Worm (Caenorhabditis elegans) whole organism, L1 larva: ENCODE results near the gene chdh-1.

Experiments used
- C34B4.2 ChIP-seq: sonication (generic microtip); optimal IDR thresholded peaks from 2 replicates; lab custom pipeline; 2017; ENCODE audit warnings: mild to moderate bottlenecking, missing genetic modification characterization, missing compliant biosample characterization
- alr-1 ChIP-seq: fragments of 200-800 bp; sonication (Bioruptor generic); optimal IDR thresholded peaks from 2 replicates; lab custom pipeline; 2018; ENCODE audit warnings: borderline replicate concordance, mild to moderate bottlenecking, missing genetic modification characterization, missing compliant biosample characterization
- blmp-1 ChIP-seq: fragments of 150-350 bp; optimal IDR thresholded peaks from 2 replicates; lab custom pipeline; 2014; ENCODE audit warnings: missing biosample characterization, missing genetic modification characterization
- ceh-82 ChIP-seq, 3 experiments: fragments of 150-350 bp in 1 of 3; sonication (generic microtip) in 2 of 3; optimal IDR thresholded peaks; 2 replicates each; lab custom pipeline; 2014 to 2017; ENCODE audit warnings: missing biosample characterization in 3 of 3, missing genetic modification characterization in 3 of 3
- ceh-88 ChIP-seq: fragments of 200-800 bp; sonication (Bioruptor generic); IDR thresholded peaks from 2 replicates; pipeline ENCODE4 v1.3.6; 2022; ENCODE audit warnings: missing genetic modification characterization, missing compliant biosample characterization
- dpl-1 ChIP-seq, 3 experiments: fragments of 150-350 bp in 2 of 3; sonication (generic microtip) in 1 of 3; optimal IDR thresholded peaks; 2 replicates each; lab custom pipeline; 2014 to 2017; ENCODE audit warnings: missing biosample characterization in 3 of 3, missing genetic modification characterization in 3 of 3, missing genetic modification reagents in 3 of 3
- dsc-1 ChIP-seq: sonication (generic microtip); optimal IDR thresholded peaks from 2 replicates; lab custom pipeline; 2016; ENCODE audit warnings: mild to moderate bottlenecking, missing genetic modification characterization, missing compliant biosample characterization
- efl-1 ChIP-seq, 4 experiments: fragments of 150-350 bp; optimal IDR thresholded peaks in 3 of 4; peaks in 1 of 4; 1 replicate in 1 of 4; 2 replicates in 3 of 4; lab custom pipeline; 2014; ENCODE audit warnings: missing biosample characterization in 2 of 4, missing genetic modification characterization in 2 of 4, missing genetic modification reagents in 2 of 4
- efl-3 ChIP-seq: fragments of 200-800 bp; sonication (Bioruptor generic); optimal IDR thresholded peaks from 2 replicates; lab custom pipeline; 2018; ENCODE audit warnings: mild to moderate bottlenecking, missing genetic modification characterization, missing compliant biosample characterization
- egl-13 ChIP-seq: sonication (generic microtip); optimal IDR thresholded peaks from 2 replicates; lab custom pipeline; 2016; ENCODE audit warnings: missing genotype, missing genetic modification reagents, missing genetic modification characterization, missing compliant biosample characterization
- egl-27 ChIP-seq, 2 experiments: fragments of 150-350 bp in 1 of 2; sonication (generic microtip); optimal IDR thresholded peaks; 3 replicates each; lab custom pipeline; 2017 to 2018; ENCODE audit warnings: missing biosample characterization in 2 of 2, missing genetic modification characterization in 2 of 2, missing genetic modification reagents in 2 of 2
- elt-2 ChIP-seq: sonication (generic microtip); optimal IDR thresholded peaks from 2 replicates; lab custom pipeline; 2016; ENCODE audit warnings: missing genetic modification characterization, mild to moderate bottlenecking, inconsistent platforms, missing compliant biosample characterization, missing genetic modification reagents
- elt-3 ChIP-seq, 6 experiments: fragments of 150-350 bp in 1 of 6; sonication (generic microtip); optimal IDR thresholded peaks; 2 replicates each; lab custom pipeline; 2017 to 2018; ENCODE audit warnings: missing biosample characterization in 6 of 6, missing genetic modification characterization in 6 of 6, inconsistent platforms in 1 of 6
- fkh-8 ChIP-seq: sonication (generic microtip); optimal IDR thresholded peaks from 2 replicates; lab custom pipeline; 2016; ENCODE audit warnings: mild to moderate bottlenecking, missing genetic modification characterization, missing compliant biosample characterization
- fos-1 ChIP-seq: fragments of 150-350 bp; optimal IDR thresholded peaks from 2 replicates; lab custom pipeline; 2014; ENCODE audit warnings: missing biosample characterization, missing genetic modification characterization
- grh-1 ChIP-seq: fragments of 200-800 bp; sonication (Bioruptor generic); IDR thresholded peaks from 2 replicates; pipeline ENCODE4 v1.3.6; 2022; ENCODE audit warnings: missing genetic modification reagents, missing genetic modification characterization, missing compliant biosample characterization
- hlh-17 ChIP-seq: fragments of 200-800 bp; sonication (Bioruptor generic); optimal IDR thresholded peaks from 2 replicates; lab custom pipeline; 2018; ENCODE audit warnings: missing genetic modification characterization, mild to moderate bottlenecking, missing compliant biosample characterization, moderate library complexity, borderline replicate concordance
- hpl-2 ChIP-seq: fragments of 150-350 bp; optimal IDR thresholded peaks from 2 replicates; lab custom pipeline; 2014; ENCODE audit warnings: missing biosample characterization, missing genetic modification reagents, missing genetic modification characterization
- irx-1 ChIP-seq: sonication (generic microtip); optimal IDR thresholded peaks from 2 replicates; lab custom pipeline; 2016; ENCODE audit warnings: missing genetic modification characterization, missing compliant biosample characterization
- isw-1 ChIP-seq: fragments of 200-800 bp; sonication (Bioruptor generic); IDR thresholded peaks from 2 replicates; pipeline ENCODE4 v1.3.6; 2022; ENCODE audit warnings: missing genetic modification characterization, missing compliant biosample characterization
- lin-13 ChIP-seq: fragments of 150-350 bp; optimal IDR thresholded peaks from 2 replicates; lab custom pipeline; 2014; ENCODE audit warnings: missing biosample characterization, missing genetic modification reagents, missing genetic modification characterization
- lin-39 ChIP-seq: fragments of 150-350 bp; optimal IDR thresholded peaks from 2 replicates; lab custom pipeline; 2014; ENCODE audit warnings: missing biosample characterization, missing genetic modification reagents, missing genetic modification characterization
- nhr-11 ChIP-seq: fragments of 150-350 bp; optimal IDR thresholded peaks from 2 replicates; lab custom pipeline; 2014; ENCODE audit warnings: missing biosample characterization, missing genetic modification characterization
- nhr-20 ChIP-seq: sonication (generic microtip); optimal IDR thresholded peaks from 2 replicates; lab custom pipeline; 2016; ENCODE audit warnings: mild to moderate bottlenecking, missing genetic modification characterization, missing compliant biosample characterization
- nhr-237 ChIP-seq: fragments of 150-350 bp; optimal IDR thresholded peaks from 2 replicates; lab custom pipeline; 2014; ENCODE audit warnings: missing biosample characterization, missing genetic modification characterization
- nhr-47 ChIP-seq: sonication (generic microtip); optimal IDR thresholded peaks from 2 replicates; lab custom pipeline; 2016; ENCODE audit warnings: mild to moderate bottlenecking, missing genetic modification characterization, moderate library complexity, missing compliant biosample characterization
- nhr-71 ChIP-seq: sonication (generic microtip); optimal IDR thresholded peaks from 2 replicates; lab custom pipeline; 2016; ENCODE audit warnings: mild to moderate bottlenecking, missing genetic modification characterization, moderate library complexity, missing compliant biosample characterization
- pag-3 ChIP-seq: sonication (generic microtip); optimal IDR thresholded peaks from 2 replicates; lab custom pipeline; 2017; ENCODE audit warnings: missing genetic modification characterization, mild to moderate bottlenecking, missing compliant biosample characterization, antibody characterized with exemption, borderline replicate concordance; ENCODE audit not compliant: insufficient read depth
- pax-3 ChIP-seq: fragments of 200-800 bp; sonication (Bioruptor generic); optimal IDR thresholded peaks from 2 replicates; lab custom pipeline; 2018; ENCODE audit warnings: mild to moderate bottlenecking, missing genetic modification characterization, moderate library complexity, missing compliant biosample characterization
- sox-4 ChIP-seq: sonication (generic microtip); optimal IDR thresholded peaks from 2 replicates; lab custom pipeline; 2016; ENCODE audit warnings: missing genetic modification characterization, missing compliant biosample characterization
- sptf-1 ChIP-seq: fragments of 150-350 bp; optimal IDR thresholded peaks from 2 replicates; lab custom pipeline; 2014; ENCODE audit warnings: missing biosample characterization, missing genetic modification characterization
- sup-37 ChIP-seq: fragments of 200-800 bp; sonication (Bioruptor generic); optimal IDR thresholded peaks from 2 replicates; lab custom pipeline; 2018; ENCODE audit warnings: mild to moderate bottlenecking, missing genetic modification characterization, missing compliant biosample characterization
- tbx-2 ChIP-seq: sonication (generic microtip); optimal IDR thresholded peaks from 2 replicates; lab custom pipeline; 2016; ENCODE audit warnings: missing genetic modification characterization, missing compliant biosample characterization
- tlp-1 ChIP-seq: fragments of 150-350 bp; optimal IDR thresholded peaks from 2 replicates; lab custom pipeline; 2014; ENCODE audit warnings: missing biosample characterization, missing genetic modification characterization
- unc-86 ChIP-seq: sonication (generic microtip); optimal IDR thresholded peaks from 2 replicates; lab custom pipeline; 2016; ENCODE audit warnings: missing genetic modification characterization, missing compliant biosample characterization
- vab-15 ChIP-seq: sonication (generic microtip); optimal IDR thresholded peaks from 2 replicates; lab custom pipeline; 2017; ENCODE audit warnings: missing genotype, mild to moderate bottlenecking, missing genetic modification characterization, missing compliant biosample characterization
- xbp-1 ChIP-seq: sonication (generic microtip); optimal IDR thresholded peaks from 2 replicates; lab custom pipeline; 2016; ENCODE audit warnings: missing genetic modification characterization, missing compliant biosample characterization

The chdh-1 gene

ce11 chrII:8740326-8740949 lies 41.7 kb upstream of the chdh-1 start (continued):
- TF ChIP-seq alr-1 (tag; lab: Kevin White, UChicago) (no peak), nhr-20 (tag; lab: Kevin White, UChicago) (peak; percentile 93), tbx-2 (tag; lab: Kevin White, UChicago) (peak; percentile 65), dpl-1 (GFP tag; optimal IDR thresholded peaks at IDR 0.05; lab: Kevin White, UChicago) (no peak), sptf-1 (tag; lab: Kevin White, UChicago) (no peak), pag-3 (no peak), pax-3 (tag; lab: Kevin White, UChicago) (no peak), elt-3 (tag; optimal IDR thresholded peaks at IDR 0.05; lab: Kevin White, UChicago) (peak; percentile 77 to 97 (median 95)), sox-4 (tag; lab: Kevin White, UChicago) (no peak), ceh-88 (GFP tag; lab: Robert Waterston, UW) (no peak), efl-1 (optimal IDR thresholded peaks at IDR 0.05; lab: Kevin White, UChicago) (peak in 1 of 2 experiments; percentile 15), efl-1 (GFP tag; optimal IDR thresholded peaks at IDR 0.05 in 1 of 2; lab: Kevin White, UChicago) (peak in 1 of 2 experiments; percentile 89)

- peak; percentile 62 for TF ChIP-seq elt-2
- TF ChIP-seq isw-1: no peak
- peak; percentile 3 for TF ChIP-seq nhr-71 (tag; lab: Kevin White, UChicago)
Observed at ce11 chrII:8738955-8739354, 40.2 kb upstream of the chdh-1 start.

- no peak for TF ChIP-seq blmp-1 (tag; lab: Kevin White, UChicago)
- TF ChIP-seq hpl-2 (GFP tag; lab: Kevin White, UChicago): no peak
- no peak for TF ChIP-seq nhr-11 (tag; lab: Kevin White, UChicago)
- no peak for TF ChIP-seq egl-13 (tag; lab: Kevin White, UChicago)
- no peak for TF ChIP-seq nhr-47 (tag; lab: Kevin White, UChicago)
- no peak for TF ChIP-seq efl-3 (GFP tag; lab: Kevin White, UChicago)
- TF ChIP-seq irx-1 (tag; lab: Kevin White, UChicago): no peak
- TF ChIP-seq unc-86 (tag; lab: Kevin White, UChicago): no peak
- TF ChIP-seq elt-2: peak; percentile 22
- no peak for TF ChIP-seq efl-1 (optimal IDR thresholded peaks at IDR 0.05; lab: Kevin White, UChicago)
- peak in 1 of 2 experiments; percentile 23 for TF ChIP-seq efl-1 (GFP tag; optimal IDR thresholded peaks at IDR 0.05 in 1 of 2; lab: Kevin White, UChicago)
Observed at ce11 chrII:8738244-8738643, 39.5 kb upstream of the chdh-1 start.

- TF ChIP-seq efl-1 (optimal IDR thresholded peaks at IDR 0.05; lab: Kevin White, UChicago) (no peak), efl-1 (GFP tag; optimal IDR thresholded peaks at IDR 0.05 in 1 of 2; lab: Kevin White, UChicago) (peak in 1 of 2 experiments; percentile 24), tlp-1 (tag; lab: Kevin White, UChicago) (no peak), sup-37 (no peak), ceh-82 (tag; optimal IDR thresholded peaks at IDR 0.05; lab: Kevin White, UChicago) (no peak), fkh-8 (tag; lab: Kevin White, UChicago) (no peak), dsc-1 (tag; lab: Kevin White, UChicago) (no peak), xbp-1 (tag; lab: Kevin White, UChicago) (no peak)
Observed at ce11 chrII:8737456-8737855, 38.7 kb upstream of the chdh-1 start, which contains the start of gene idpb-4. Gene idpb-4, minus strand, starts transcription at chrII:8737556.

ce11 chrII:8733627-8734026 lies 34.9 kb upstream of the chdh-1 start:
- TF ChIP-seq vab-15 (tag; lab: Kevin White, UChicago): no peak
- no peak for TF ChIP-seq pag-3
- TF ChIP-seq fos-1: no peak
- no peak for TF ChIP-seq isw-1
- TF ChIP-seq hlh-17: no peak
- TF ChIP-seq alr-1 (tag; lab: Kevin White, UChicago): no peak
- TF ChIP-seq C34B4.2 (tag; lab: Kevin White, UChicago): no peak
- no peak for TF ChIP-seq grh-1 (GFP tag; lab: Robert Waterston, UW)
- TF ChIP-seq lin-13 (GFP tag; lab: Kevin White, UChicago): no peak
- no peak for TF ChIP-seq tbx-2 (tag; lab: Kevin White, UChicago)
- TF ChIP-seq nhr-237: no peak
- no peak for TF ChIP-seq egl-27 (tag; optimal IDR thresholded peaks at IDR 0.05; lab: Kevin White, UChicago)
- TF ChIP-seq sptf-1 (tag; lab: Kevin White, UChicago): no peak
- TF ChIP-seq lin-39 (tag; lab: Kevin White, UChicago): no peak
